ENCODE assay signal across 4 fruit fly cellular contexts in genomic region chr3L:17619209-17619705, dm6.
A peak's percentile ranks its signal among the peaks of the same experiment; 100 is the strongest.
TF ChIP-seq lines count a peak whose summit lies in the region.

Gene Eip74EF, minus strand, starts transcription at chr3L:17619325.

TF ChIP-seq in whole organism, adult, 20 proteins besides CTCF, POLR2A, EP300 and RAD21 (continued from another document):
- TF ChIP-seq Crg-1 (GFP tag; optimal IDR thresholded peaks at IDR 0.05; lab: Kevin White, UChicago) (peak; percentile 21), CG1620 (GFP tag; optimal IDR thresholded peaks at IDR 0.05; lab: Kevin White, UChicago) (no peak)

TF ChIP-seq in whole organism, embryonic, 481 proteins besides CTCF, POLR2A, EP300 and RAD21 (continued from another document and continues in another):
- TF ChIP-seq Tbp (GFP tag; optimal IDR thresholded peaks at IDR 0.05; lab: Kevin White, UChicago) (no peak), row (GFP tag; IDR thresholded peaks at IDR 0.05; lab: Robert Waterston, UW) (peak; percentile 60), CG8089 (GFP tag; optimal IDR thresholded peaks at IDR 0.05; lab: Kevin White, UChicago) (no peak), phol (tag; optimal IDR thresholded peaks at IDR 0.05; lab: Kevin White, UChicago) (peak; percentile 4), CG14860 (GFP tag; IDR thresholded peaks at IDR 0.05; lab: Robert Waterston, UW; ENCODE audit: partially characterized antibody) (no peak), Gug (GFP tag; IDR thresholded peaks at IDR 0.05; lab: Robert Waterston, UW) (no peak), CG11093 (GFP tag; IDR thresholded peaks at IDR 0.05; lab: Robert Waterston, UW) (no peak), emc (GFP tag; optimal IDR thresholded peaks at IDR 0.05; lab: Kevin White, UChicago) (no peak), tin (GFP tag; optimal IDR thresholded peaks at IDR 0.05; lab: Kevin White, UChicago) (no peak), CG5245 (GFP tag; optimal IDR thresholded peaks at IDR 0.05; lab: Kevin White, UChicago) (no peak), dimm (GFP tag; IDR thresholded peaks at IDR 0.05; lab: Robert Waterston, UW) (no peak), Xbp1 (GFP tag; optimal IDR thresholded peaks at IDR 0.05; lab: Kevin White, UChicago) (no peak), CG4404 (GFP tag; IDR thresholded peaks at IDR 0.05; lab: Robert Waterston, UW) (no peak), da (GFP tag; optimal IDR thresholded peaks at IDR 0.05; lab: Kevin White, UChicago) (no peak), pnt (GFP tag; optimal IDR thresholded peaks at IDR 0.05; lab: Kevin White, UChicago) (no peak), en (GFP tag; optimal IDR thresholded peaks at IDR 0.05; lab: Kevin White, UChicago) (no peak), fru (optimal IDR thresholded peaks at IDR 0.05; lab: Kevin White, UChicago) (no peak), CG7271 (tag; optimal IDR thresholded peaks at IDR 0.05; lab: Kevin White, UChicago) (no peak), B-H2 (GFP tag; optimal IDR thresholded peaks at IDR 0.05; lab: Kevin White, UChicago) (no peak), dysf (GFP tag; IDR thresholded peaks at IDR 0.05; lab: Robert Waterston, UW) (no peak), CG13123 (GFP tag; optimal IDR thresholded peaks at IDR 0.05; lab: Kevin White, UChicago) (no peak), CG6689 (GFP tag; IDR thresholded peaks at IDR 0.05; lab: Robert Waterston, UW) (no peak), H2.0 (GFP tag; IDR thresholded peaks at IDR 0.05; lab: Robert Waterston, UW) (no peak), mld (GFP tag; IDR thresholded peaks at IDR 0.05; lab: Robert Waterston, UW; ENCODE audit: partially characterized antibody) (no peak), CG12769 (tag; optimal IDR thresholded peaks at IDR 0.05; lab: Kevin White, UChicago) (no peak), fd102C (GFP tag; optimal IDR thresholded peaks at IDR 0.05; lab: Kevin White, UChicago) (no peak), yki (optimal IDR thresholded peaks at IDR 0.05; lab: Kevin White, UChicago) (peak; percentile 13), Ada2b (GFP tag; IDR thresholded peaks at IDR 0.05; lab: Robert Waterston, UW) (no peak), dmrt11E (tag; optimal IDR thresholded peaks at IDR 0.05; lab: Kevin White, UChicago) (no peak), Pdp1 (GFP tag; optimal IDR thresholded peaks at IDR 0.05; lab: Kevin White, UChicago) (no peak), Dip3 (GFP tag; optimal IDR thresholded peaks at IDR 0.05; lab: Kevin White, UChicago) (no peak), Spps (tag; optimal IDR thresholded peaks at IDR 0.05; lab: Kevin White, UChicago) (no peak), CG10565 (GFP tag; optimal IDR thresholded peaks at IDR 0.05; lab: Kevin White, UChicago) (no peak), Vsx1 (GFP tag; optimal IDR thresholded peaks at IDR 0.05; lab: Kevin White, UChicago) (no peak), CG7987 (GFP tag; optimal IDR thresholded peaks at IDR 0.05; lab: Kevin White, UChicago) (peak; percentile 11), CG2129 (GFP tag; IDR thresholded peaks at IDR 0.05; lab: Robert Waterston, UW; ENCODE audit: partially characterized antibody) (no peak), CG6791 (GFP tag; IDR thresholded peaks at IDR 0.05; lab: Robert Waterston, UW; ENCODE audit: partially characterized antibody) (no peak), onecut (GFP tag; IDR thresholded peaks at IDR 0.05; lab: Robert Waterston, UW) (peak; percentile 26; the same call in 1 of the 2 replicates), CG2120 (GFP tag; optimal IDR thresholded peaks at IDR 0.05; lab: Kevin White, UChicago) (no peak), CG15073 (GFP tag; optimal IDR thresholded peaks at IDR 0.05; lab: Kevin White, UChicago) (no peak), insv (GFP tag; optimal IDR thresholded peaks at IDR 0.05; lab: Kevin White, UChicago) (no peak), tio (GFP tag; optimal IDR thresholded peaks at IDR 0.05; lab: Kevin White, UChicago) (no peak), Meics (GFP tag; optimal IDR thresholded peaks at IDR 0.05; lab: Kevin White, UChicago) (no peak), Elba2 (GFP tag; optimal IDR thresholded peaks at IDR 0.05; lab: Kevin White, UChicago) (no peak), Stat92E (GFP tag; optimal IDR thresholded peaks at IDR 0.05; lab: Kevin White, UChicago) (no peak)

TF ChIP-seq in whole organism, prepupa, 60 proteins besides CTCF, POLR2A, EP300 and RAD21 (continued from another document):
- TF ChIP-seq cyc (GFP tag; optimal IDR thresholded peaks at IDR 0.05; lab: Kevin White, UChicago) (peak; percentile 75), topi (GFP tag; optimal IDR thresholded peaks at IDR 0.05; lab: Kevin White, UChicago) (peak; percentile 74), Ets96B (tag; optimal IDR thresholded peaks at IDR 0.05; lab: Kevin White, UChicago) (peak; percentile 64), Blimp-1 (GFP tag; optimal IDR thresholded peaks at IDR 0.05; lab: Kevin White, UChicago) (peak; percentile 37), ss (GFP tag; optimal IDR thresholded peaks at IDR 0.05; lab: Kevin White, UChicago) (peak; percentile 56 to 67), CG4318 (GFP tag; optimal IDR thresholded peaks at IDR 0.05; lab: Kevin White, UChicago) (no peak), CG9139 (GFP tag; optimal IDR thresholded peaks at IDR 0.05; lab: Kevin White, UChicago) (peak; percentile 56), CG34406 (GFP tag; optimal IDR thresholded peaks at IDR 0.05; lab: Kevin White, UChicago) (peak; percentile 40), Gug (GFP tag; IDR thresholded peaks at IDR 0.05; lab: Robert Waterston, UW) (peak; percentile 30; the same call in 1 of the 2 replicates), CG8119 (GFP tag; IDR thresholded peaks at IDR 0.05; lab: Robert Waterston, UW) (peak; percentile 72; the same call in 2 of the 3 replicates), Eip93F (GFP tag; optimal IDR thresholded peaks at IDR 0.05; lab: Kevin White, UChicago) (peak; percentile 60), CG11902 (GFP tag; optimal IDR thresholded peaks at IDR 0.05; lab: Kevin White, UChicago) (peak; percentile 9), Sox15 (GFP tag; optimal IDR thresholded peaks at IDR 0.05; lab: Kevin White, UChicago) (peak; percentile 30), salr (GFP tag; optimal IDR thresholded peaks at IDR 0.05; lab: Kevin White, UChicago) (no peak), pdm3 (GFP tag; optimal IDR thresholded peaks at IDR 0.05; lab: Kevin White, UChicago) (peak; percentile 74), CG3919 (GFP tag; optimal IDR thresholded peaks at IDR 0.05; lab: Kevin White, UChicago) (peak; percentile 73), Hr4 (GFP tag; optimal IDR thresholded peaks at IDR 0.05; lab: Kevin White, UChicago) (peak; percentile 68), svp (GFP tag; lab: Kevin White, UChicago) (peak; percentile 91), Lpt (GFP tag; optimal IDR thresholded peaks at IDR 0.05; lab: Kevin White, UChicago) (peak; percentile 52), Sox14 (GFP tag; optimal IDR thresholded peaks at IDR 0.05; lab: Kevin White, UChicago) (peak; percentile 70), CG3032 (tag; optimal IDR thresholded peaks at IDR 0.05; lab: Kevin White, UChicago) (peak; percentile 56), CG11294 (GFP tag; IDR thresholded peaks at IDR 0.05; lab: Robert Waterston, UW) (0 out of 2 replicates have a peak, but pooled peaks have one; percentile 31), net (GFP tag; optimal IDR thresholded peaks at IDR 0.05; lab: Kevin White, UChicago) (peak; percentile 76), CG6792 (GFP tag; optimal IDR thresholded peaks at IDR 0.05; lab: Kevin White, UChicago) (peak; percentile 72), Hr38 (GFP tag; optimal IDR thresholded peaks at IDR 0.05; lab: Kevin White, UChicago) (no peak), CG6163 (GFP tag; IDR thresholded peaks at IDR 0.05; lab: Robert Waterston, UW) (peak; percentile 86), fkh (GFP tag; optimal IDR thresholded peaks at IDR 0.05; lab: Kevin White, UChicago) (no peak), spab (GFP tag; optimal IDR thresholded peaks at IDR 0.05; lab: Kevin White, UChicago) (peak; percentile 45), Eip78C (GFP tag; lab: Kevin White, UChicago) (peak; percentile 85), Met (GFP tag; optimal IDR thresholded peaks at IDR 0.05; lab: Kevin White, UChicago) (peak; percentile 71), CG7368 (GFP tag; optimal IDR thresholded peaks at IDR 0.05; lab: Kevin White, UChicago) (peak; percentile 51), Eip75B (GFP tag; optimal IDR thresholded peaks at IDR 0.05; lab: Kevin White, UChicago) (peak; percentile 77), achi (GFP tag; optimal IDR thresholded peaks at IDR 0.05; lab: Kevin White, UChicago) (peak; percentile 44), CG31627 (GFP tag; optimal IDR thresholded peaks at IDR 0.05; lab: Kevin White, UChicago) (peak; percentile 60), OdsH (GFP tag; optimal IDR thresholded peaks at IDR 0.05; lab: Kevin White, UChicago) (peak; percentile 63), CG15336 (GFP tag; IDR thresholded peaks at IDR 0.05; lab: Robert Waterston, UW) (peak; percentile 79), lz (GFP tag; optimal IDR thresholded peaks at IDR 0.05; lab: Kevin White, UChicago) (peak; percentile 79), vri (GFP tag; optimal IDR thresholded peaks at IDR 0.05; lab: Kevin White, UChicago) (peak; percentile 70), CG6854 (GFP tag; optimal IDR thresholded peaks at IDR 0.05; lab: Kevin White, UChicago) (peak; percentile 81), fd85E (GFP tag; optimal IDR thresholded peaks at IDR 0.05; lab: Kevin White, UChicago) (peak; percentile 62), eg (GFP tag; IDR thresholded peaks at IDR 0.05; lab: Robert Waterston, UW) (peak; percentile 81), acj6 (GFP tag; optimal IDR thresholded peaks at IDR 0.05; lab: Kevin White, UChicago) (peak; percentile 66)

TF ChIP-seq in whole organism, wandering third instar larva, 38 proteins besides CTCF, POLR2A, EP300 and RAD21 (continued from another document):
- TF ChIP-seq Rel (GFP tag; optimal IDR thresholded peaks at IDR 0.05; lab: Kevin White, UChicago) (peak; percentile 80), Rel (tag; optimal IDR thresholded peaks at IDR 0.05; lab: Kevin White, UChicago) (peak; percentile 38), brk (GFP tag; optimal IDR thresholded peaks at IDR 0.05; lab: Kevin White, UChicago) (no peak), CG32264 (GFP tag; optimal IDR thresholded peaks at IDR 0.05; lab: Kevin White, UChicago) (peak; percentile 26), jim (GFP tag; optimal IDR thresholded peaks at IDR 0.05; lab: Kevin White, UChicago) (no peak), dmrt93B (GFP tag; optimal IDR thresholded peaks at IDR 0.05; lab: Kevin White, UChicago) (no peak), Myc (optimal IDR thresholded peaks at IDR 0.05; lab: Kevin White, UChicago) (no peak), HLH106 (tag; optimal IDR thresholded peaks at IDR 0.05; lab: Kevin White, UChicago) (peak; percentile 60), rgr (GFP tag; optimal IDR thresholded peaks at IDR 0.05; lab: Kevin White, UChicago) (peak; percentile 69), dsf (GFP tag; optimal IDR thresholded peaks at IDR 0.05; lab: Kevin White, UChicago; ENCODE audit: borderline replicate concordance) (no peak), woc (GFP tag; optimal IDR thresholded peaks at IDR 0.05; lab: Kevin White, UChicago) (peak; percentile 78), OdsH (GFP tag; optimal IDR thresholded peaks at IDR 0.05; lab: Kevin White, UChicago) (peak; percentile 67), ey (GFP tag; optimal IDR thresholded peaks at IDR 0.05; lab: Kevin White, UChicago) (peak; percentile 77), Vsx2 (GFP tag; optimal IDR thresholded peaks at IDR 0.05; lab: Kevin White, UChicago; ENCODE audit: partially characterized antibody) (peak; percentile 86), Dfd (GFP tag; optimal IDR thresholded peaks at IDR 0.05; lab: Kevin White, UChicago) (no peak), Dif (GFP tag; optimal IDR thresholded peaks at IDR 0.05; lab: Kevin White, UChicago; ENCODE audit: partially characterized antibody) (peak; percentile 96)
